Worm (Caenorhabditis elegans): ENCODE data around the gene scpl-4.

DNA sequence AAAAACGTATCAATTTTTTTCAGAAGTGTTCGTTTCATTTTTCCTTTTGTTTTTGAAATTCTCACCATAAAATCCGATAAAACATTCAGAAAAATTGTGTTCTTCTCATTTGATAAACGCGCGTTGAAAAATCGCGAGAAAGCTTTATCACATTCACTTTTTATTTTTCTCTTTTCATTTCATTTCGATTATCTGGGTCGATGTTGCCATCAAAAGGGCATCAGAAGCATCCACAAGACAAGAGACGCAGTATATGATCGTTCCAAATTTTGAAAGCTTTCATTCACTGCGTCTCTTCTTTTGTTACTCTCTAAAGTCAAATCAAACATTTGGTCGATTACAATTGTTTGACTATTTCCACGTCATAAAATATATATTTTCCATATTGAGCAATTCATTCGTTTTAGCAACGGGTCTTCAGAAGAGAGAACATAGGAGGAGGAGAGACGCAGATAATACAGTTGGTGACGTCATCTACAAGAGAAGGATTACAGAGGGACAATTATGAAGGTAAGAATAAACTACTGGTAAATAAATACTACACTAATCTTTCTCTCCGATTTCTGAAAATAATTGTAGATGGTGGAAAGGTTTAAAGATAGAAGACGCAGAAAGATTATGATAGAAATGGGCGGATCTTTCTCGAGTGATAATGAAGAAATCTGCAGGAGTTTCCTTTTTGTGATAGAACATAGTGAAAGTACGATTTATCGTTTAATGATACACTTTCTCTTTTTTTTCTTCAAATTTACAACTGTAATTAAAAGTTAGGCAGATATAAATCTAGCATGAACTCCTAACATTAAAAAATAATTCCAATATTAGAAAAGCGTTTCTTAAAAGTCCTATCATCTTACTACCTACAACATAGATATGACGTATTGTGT, 3.4 kb downstream of the scpl-4 start, which contains the start of gene H27A22.1:
- TF ChIP-seq F13H6.1 (tag; optimal IDR thresholded peaks at IDR 0.05) (no peak), sma-3 (GFP tag; optimal IDR thresholded peaks at IDR 0.05) (no peak), sma-9 (GFP tag; optimal IDR thresholded peaks at IDR 0.05) (no peak), sma-9 (tag; optimal IDR thresholded peaks at IDR 0.05) (no peak), ztf-11 (tag; optimal IDR thresholded peaks at IDR 0.05) (no peak), egl-27 (tag; optimal IDR thresholded peaks at IDR 0.05) (no peak), ZK546.5 (tag; optimal IDR thresholded peaks at IDR 0.05) (no peak), lin-13 (GFP tag; optimal IDR thresholded peaks at IDR 0.05) (no peak), nhr-23 (tag; optimal IDR thresholded peaks at IDR 0.05) (no peak), ztf-4 (tag; optimal IDR thresholded peaks at IDR 0.05) (no peak), snpc-4 (tag; optimal IDR thresholded peaks at IDR 0.05) (no peak), ama-1 (optimal IDR thresholded peaks at IDR 0.05) (no peak), R02D3.7 (tag; optimal IDR thresholded peaks at IDR 0.05) (no peak)

Measured in whole organism, L2 larva.